Fruit fly (Drosophila melanogaster): ENCODE measurements around the gene bip1.

bip1 gene

DNA sequence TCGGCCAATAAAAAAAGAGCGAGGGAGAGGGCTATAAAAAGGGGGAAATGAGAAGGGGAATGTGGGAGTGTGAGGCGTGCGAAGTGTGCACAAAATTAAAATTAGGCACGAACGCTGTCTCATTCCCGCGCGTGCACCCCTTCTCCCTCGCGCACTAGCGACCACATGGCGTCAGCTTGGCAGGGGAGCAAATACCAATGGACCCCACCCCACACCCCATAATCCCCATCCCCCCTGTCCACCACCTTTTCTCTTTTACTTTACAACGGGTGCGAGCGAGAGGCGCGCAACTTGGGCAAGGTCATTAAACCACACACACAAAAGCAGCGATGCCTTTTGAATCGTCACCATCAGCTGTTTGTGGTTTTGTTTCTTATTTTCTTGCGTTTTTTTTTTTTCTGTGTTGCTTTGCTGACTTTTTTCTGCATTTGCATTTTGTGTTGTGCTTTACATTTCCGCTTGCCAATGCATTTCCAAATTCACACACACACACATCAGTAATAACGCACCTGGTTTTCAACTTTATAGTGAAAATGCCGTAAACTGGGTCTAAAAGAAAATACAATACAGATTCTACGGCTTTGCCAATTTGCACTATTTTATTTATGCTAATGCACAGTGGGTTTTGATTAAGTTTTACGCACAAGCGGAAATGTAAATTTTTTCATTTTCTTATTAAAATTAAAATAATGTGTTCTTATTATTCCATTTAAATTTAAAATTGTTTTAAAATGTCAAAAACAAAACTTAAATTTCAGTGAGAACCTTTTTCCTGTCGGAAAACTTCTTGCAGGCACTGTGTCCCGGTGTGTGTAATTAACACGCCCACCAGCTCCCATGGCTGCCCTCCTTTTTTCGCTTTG lies 34.0 kb downstream of the bip1 start (continued):
- no peak for TF ChIP-seq CG5953 (GFP tag; IDR thresholded peaks at IDR 0.05)
- no peak for TF ChIP-seq mam (GFP tag; optimal IDR thresholded peaks at IDR 0.05)
- no peak for TF ChIP-seq CG15601 (tag; optimal IDR thresholded peaks at IDR 0.05)
- no peak for TF ChIP-seq CG12391 (tag; optimal IDR thresholded peaks at IDR 0.05)
- TF ChIP-seq Dbx (GFP tag; IDR thresholded peaks at IDR 0.05), result peak; percentile 54; the same call in 1 of the 3 replicates
- peak; percentile 21 for TF ChIP-seq CG9437 (GFP tag; optimal IDR thresholded peaks at IDR 0.05)
- peak; percentile 55 for TF ChIP-seq CG10366 (GFP tag; IDR thresholded peaks at IDR 0.05)
- no peak for TF ChIP-seq Hr39 (optimal IDR thresholded peaks at IDR 0.05)
- no peak for TF ChIP-seq CG32772 (GFP tag; IDR thresholded peaks at IDR 0.05)
- no peak for TF ChIP-seq CG6683 (GFP tag; optimal IDR thresholded peaks at IDR 0.05)
- TF ChIP-seq D19B (GFP tag; optimal IDR thresholded peaks at IDR 0.05), result no peak
- no peak for TF ChIP-seq h (optimal IDR thresholded peaks at IDR 0.05)
- TF ChIP-seq amos (GFP tag; IDR thresholded peaks at IDR 0.05; ENCODE audit: partially characterized antibody), result no peak
- TF ChIP-seq esg (GFP tag; conservative IDR thresholded peaks at IDR 0.05), result 0 out of 2 replicates have a peak, but pooled peaks have one; percentile 49
- no peak for TF ChIP-seq mld (GFP tag; IDR thresholded peaks at IDR 0.05; ENCODE audit: partially characterized antibody)
- peak; percentile 10 for TF ChIP-seq az2 (GFP tag; optimal IDR thresholded peaks at IDR 0.05)
- TF ChIP-seq Max (GFP tag; optimal IDR thresholded peaks at IDR 0.05), result peak; percentile 55
- no peak for TF ChIP-seq CG14860 (GFP tag; IDR thresholded peaks at IDR 0.05; ENCODE audit: partially characterized antibody)
- TF ChIP-seq Bgb (GFP tag; IDR thresholded peaks at IDR 0.05; ENCODE audit: partially characterized antibody), result no peak
- TF ChIP-seq Dad (GFP tag; optimal IDR thresholded peaks at IDR 0.05), result no peak
- peak; percentile 11 for TF ChIP-seq mirr (GFP tag; optimal IDR thresholded peaks at IDR 0.05)
- peak; percentile 85 for TF ChIP-seq CG10543 (GFP tag; optimal IDR thresholded peaks at IDR 0.05)
- no peak for TF ChIP-seq ATbp (GFP tag; optimal IDR thresholded peaks at IDR 0.05)
- TF ChIP-seq CG42726 (GFP tag; IDR thresholded peaks at IDR 0.05; ENCODE audit: partially characterized antibody), result no peak
- TF ChIP-seq CG9876 (GFP tag; optimal IDR thresholded peaks at IDR 0.05), result no peak
- no peak for TF ChIP-seq Lim3 (GFP tag; IDR thresholded peaks at IDR 0.05)

DNA sequence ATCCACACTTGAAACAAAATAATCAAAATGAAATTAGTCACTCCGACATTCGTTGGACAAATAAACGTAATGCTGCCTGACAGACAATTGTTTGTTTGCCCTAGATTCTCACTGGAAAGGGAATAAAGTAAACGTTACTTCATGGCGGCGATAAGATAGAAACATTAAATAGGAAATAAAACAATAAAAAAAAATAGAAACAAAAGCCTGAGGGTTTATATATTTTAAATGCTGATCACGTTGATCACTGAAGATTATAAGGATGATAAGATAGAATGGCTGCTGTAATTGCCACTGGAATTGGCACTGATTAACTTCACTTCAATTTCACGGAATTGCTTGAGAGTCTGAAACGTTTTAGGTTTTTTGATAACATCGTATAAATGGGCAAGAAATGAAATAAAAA lies 39.8 kb downstream of the bip1 start:
- no peak for TF ChIP-seq CG17328 (GFP tag; IDR thresholded peaks at IDR 0.05)
- TF ChIP-seq dmrt11E (tag; optimal IDR thresholded peaks at IDR 0.05), result peak; percentile 17
- no peak for TF ChIP-seq tup (GFP tag; optimal IDR thresholded peaks at IDR 0.05)
- no peak for TF ChIP-seq zen (tag; optimal IDR thresholded peaks at IDR 0.05)
- TF ChIP-seq CG34376 (GFP tag; optimal IDR thresholded peaks at IDR 0.05), result peak; percentile 81
- peak; percentile 23 for TF ChIP-seq CG11723 (GFP tag; optimal IDR thresholded peaks at IDR 0.05)
- TF ChIP-seq D19A (tag; optimal IDR thresholded peaks at IDR 0.05), result peak; percentile 4
- no peak for TF ChIP-seq sisA (GFP tag; IDR thresholded peaks at IDR 0.05)
- peak; percentile 70 for TF ChIP-seq PHDP (tag; optimal IDR thresholded peaks at IDR 0.05)
- peak; percentile 18; the same call in 1 of the 2 replicates for TF ChIP-seq E2f2 (GFP tag; IDR thresholded peaks at IDR 0.05)
- no peak for TF ChIP-seq CG10654 (GFP tag; optimal IDR thresholded peaks at IDR 0.05)
- TF ChIP-seq MTF-1 (GFP tag; optimal IDR thresholded peaks at IDR 0.05; ENCODE audit: borderline replicate concordance), result peak; percentile 2
- TF ChIP-seq sc (optimal IDR thresholded peaks at IDR 0.05), result no peak
- TF ChIP-seq sc (GFP tag; optimal IDR thresholded peaks at IDR 0.05), result peak; percentile 14
- TF ChIP-seq NC2β (GFP tag; optimal IDR thresholded peaks at IDR 0.05), result no peak
- peak; percentile 97 for TF ChIP-seq exex (tag; optimal IDR thresholded peaks at IDR 0.05)
- peak; percentile 11 for TF ChIP-seq CG13296 (GFP tag; optimal IDR thresholded peaks at IDR 0.05)
- TF ChIP-seq bsh (GFP tag; optimal IDR thresholded peaks at IDR 0.05), result peak in 1 of 2 experiments; percentile 36
- no peak for TF ChIP-seq otp (GFP tag; IDR thresholded peaks at IDR 0.05)
- no peak for TF ChIP-seq chm (GFP tag; IDR thresholded peaks at IDR 0.05)
- peak; percentile 39 for TF ChIP-seq unpg (GFP tag; optimal IDR thresholded peaks at IDR 0.05)
- no peak for TF ChIP-seq CG10979 (tag; optimal IDR thresholded peaks at IDR 0.05)
- peak; percentile 23 for TF ChIP-seq Sox100B (GFP tag; optimal IDR thresholded peaks at IDR 0.05)
- peak; percentile 42 for TF ChIP-seq CG12071 (GFP tag; optimal IDR thresholded peaks at IDR 0.05)
- TF ChIP-seq mirr (GFP tag; optimal IDR thresholded peaks at IDR 0.05), result peak; percentile 45
